Fruit fly (Drosophila melanogaster): Measurements from ENCODE around the gene CG8679.

CG8679 gene

dm6 chr2L:21168295-21169159, 49.8 kb downstream of the CG8679 start, which contains the start of the genes mAcon1, CG43345 and CG43346 (continued):
- peak; percentile 35; the same call in 1 of the 2 replicates for TF ChIP-seq CG11085 (GFP tag; IDR thresholded peaks at IDR 0.05)
- TF ChIP-seq unc-4 (GFP tag; IDR thresholded peaks at IDR 0.05; ENCODE audit: partially characterized antibody), result no peak
- TF ChIP-seq Hey (tag; optimal IDR thresholded peaks at IDR 0.05), result no peak
- TF ChIP-seq Stat92E (GFP tag; optimal IDR thresholded peaks at IDR 0.05), result no peak
- no peak for TF ChIP-seq Nf-YC (tag; optimal IDR thresholded peaks at IDR 0.05)
- TF ChIP-seq scrt (GFP tag; optimal IDR thresholded peaks at IDR 0.05), result no peak
- TF ChIP-seq ato (GFP tag; IDR thresholded peaks at IDR 0.05; ENCODE audit: partially characterized antibody), result no peak
- no peak for TF ChIP-seq Hand (GFP tag; optimal IDR thresholded peaks at IDR 0.05)
- peak; percentile 75 for TF ChIP-seq Dp (GFP tag; optimal IDR thresholded peaks at IDR 0.05)
- peak; percentile 69 for TF ChIP-seq repo (GFP tag; optimal IDR thresholded peaks at IDR 0.05)
- TF ChIP-seq CG5180 (GFP tag; optimal IDR thresholded peaks at IDR 0.05), result no peak
- TF ChIP-seq usp (GFP tag; optimal IDR thresholded peaks at IDR 0.05), result no peak
- peak; percentile 81 for TF ChIP-seq CG16863 (GFP tag; optimal IDR thresholded peaks at IDR 0.05)
- TF ChIP-seq HmgD (GFP tag; optimal IDR thresholded peaks at IDR 0.05), result peak; percentile 88
- TF ChIP-seq CG11093 (GFP tag; IDR thresholded peaks at IDR 0.05), result 0 out of 3 replicates have a peak, but pooled peaks have one; percentile 43
- TF ChIP-seq pros (GFP tag; optimal IDR thresholded peaks at IDR 0.05), result no peak
- TF ChIP-seq Oli (tag; optimal IDR thresholded peaks at IDR 0.05), result peak; percentile 75
- no peak for TF ChIP-seq sim (GFP tag; IDR thresholded peaks at IDR 0.05)
- peak; percentile 53 for TF ChIP-seq CG10274 (GFP tag; optimal IDR thresholded peaks at IDR 0.05)
- TF ChIP-seq ci (GFP tag; IDR thresholded peaks at IDR 0.05), result no peak
- TF ChIP-seq CG14441 (GFP tag; IDR thresholded peaks at IDR 0.05), result no peak; the same call in 1 of the 2 replicates
- no peak for TF ChIP-seq TFAM (GFP tag; optimal IDR thresholded peaks at IDR 0.05)
- TF ChIP-seq CG1647 (GFP tag; optimal IDR thresholded peaks at IDR 0.05), result peak; percentile 70
- peak; percentile 50 for TF ChIP-seq CG13123 (GFP tag; optimal IDR thresholded peaks at IDR 0.05)
- no peak for TF ChIP-seq CG3407 (GFP tag; optimal IDR thresholded peaks at IDR 0.05)
- TF ChIP-seq Sry-β (GFP tag; optimal IDR thresholded peaks at IDR 0.05), result peak; percentile 99
- peak; percentile 77 for TF ChIP-seq CG9437 (GFP tag; optimal IDR thresholded peaks at IDR 0.05)
- TF ChIP-seq phol (tag; optimal IDR thresholded peaks at IDR 0.05), result peak; percentile 83
- peak; percentile 45 for TF ChIP-seq CG3838 (GFP tag; optimal IDR thresholded peaks at IDR 0.05)
- TF ChIP-seq CG17612 (GFP tag; IDR thresholded peaks at IDR 0.05), result no peak
- peak; percentile 83 for TF ChIP-seq pb (GFP tag; optimal IDR thresholded peaks at IDR 0.05)
- peak; percentile 83 for TF ChIP-seq Meics (GFP tag; optimal IDR thresholded peaks at IDR 0.05)
- peak; percentile 58; the same call in 1 of the 2 replicates for TF ChIP-seq wdn (GFP tag; IDR thresholded peaks at IDR 0.05)
- TF ChIP-seq CG10321 (GFP tag; IDR thresholded peaks at IDR 0.05), result peak; percentile 47; the same call in 1 of the 2 replicates
- peak; percentile 98 for TF ChIP-seq Med (GFP tag)
- 0 out of 2 replicates have a peak, but pooled peaks have one; percentile 10 for TF ChIP-seq Bgb (GFP tag; IDR thresholded peaks at IDR 0.05; ENCODE audit: partially characterized antibody)
- TF ChIP-seq ac (GFP tag; optimal IDR thresholded peaks at IDR 0.05), result no peak
- TF ChIP-seq CG13424 (tag; optimal IDR thresholded peaks at IDR 0.05), result peak; percentile 77
- TF ChIP-seq CG4617 (GFP tag; optimal IDR thresholded peaks at IDR 0.05; ENCODE audit: borderline replicate concordance), result peak; percentile 63
- peak; percentile 54 for TF ChIP-seq BtbVII (GFP tag; optimal IDR thresholded peaks at IDR 0.05)
- no peak for TF ChIP-seq CG17359 (tag; optimal IDR thresholded peaks at IDR 0.05)
- TF ChIP-seq bcd (GFP tag; optimal IDR thresholded peaks at IDR 0.05), result no peak
- TF ChIP-seq CG9215 (GFP tag; IDR thresholded peaks at IDR 0.05), result peak; percentile 83
- TF ChIP-seq seq (GFP tag; IDR thresholded peaks at IDR 0.05), result peak; percentile 57; the same call in 1 of the 2 replicates
- peak; percentile 54 for TF ChIP-seq CG2202 (tag; optimal IDR thresholded peaks at IDR 0.05)
- TF ChIP-seq CG8765 (GFP tag; IDR thresholded peaks at IDR 0.05), result peak; percentile 19; the same call in 1 of the 2 replicates
- 0 out of 3 replicates have a peak, but pooled peaks have one; percentile 61 for TF ChIP-seq CG11456 (GFP tag; IDR thresholded peaks at IDR 0.05)
- TF ChIP-seq CG17328 (GFP tag; IDR thresholded peaks at IDR 0.05), result 0 out of 2 replicates have a peak, but pooled peaks have one; percentile 45

Measured in whole organism, embryonic.